Worm (Caenorhabditis elegans) whole organism, mixed stage, embryonic: ENCODE measurements around the gene F09B12.3.

Experiments
- blmp-1 ChIP-seq: fragments of 150-350 bp; optimal IDR thresholded peaks from 2 replicates; lab custom pipeline; 2014; ENCODE audit warnings: missing biosample characterization, missing genetic modification characterization
- snpc-4 ChIP-seq: fragments of 150-350 bp; optimal IDR thresholded peaks from 2 replicates; lab custom pipeline; 2014; ENCODE audit warnings: missing biosample characterization, missing genetic modification characterization
- sptf-1 ChIP-seq: sonication (generic microtip); optimal IDR thresholded peaks from 2 replicates; lab custom pipeline; 2017; ENCODE audit warnings: mild to moderate bottlenecking, missing genetic modification characterization, moderate library complexity, missing compliant biosample characterization
- zip-8 ChIP-seq: fragments of 150-350 bp; optimal IDR thresholded peaks from 2 replicates; lab custom pipeline; 2014; ENCODE audit warnings: missing biosample characterization, missing genetic modification characterization
- ztf-11 ChIP-seq: fragments of 150-350 bp; optimal IDR thresholded peaks from 2 replicates; lab custom pipeline; 2014; ENCODE audit warnings: missing biosample characterization, missing genetic modification characterization

DNA sequence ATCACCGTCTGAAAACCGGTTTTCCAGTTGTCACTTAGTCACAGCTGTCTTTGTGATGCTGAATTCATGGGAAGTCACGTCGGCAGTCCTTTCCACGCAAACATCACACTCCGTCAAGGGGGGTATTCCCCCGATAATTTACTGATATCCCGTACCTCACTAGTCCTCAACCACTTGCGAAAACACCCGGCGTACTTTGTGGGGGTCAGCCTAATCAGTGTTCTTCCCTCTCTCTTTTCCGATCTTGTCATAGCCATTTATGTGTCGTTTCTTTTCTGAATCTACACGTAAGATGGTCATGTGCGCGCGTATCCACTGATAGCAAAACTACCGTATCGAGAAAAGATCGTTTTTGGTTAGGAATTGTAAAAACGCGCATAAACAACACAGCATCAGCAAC is 18.3 kb downstream of the F09B12.3 start:
- no peak for TF ChIP-seq sptf-1
- no peak for TF ChIP-seq ztf-11
- no peak for TF ChIP-seq blmp-1
- no peak for TF ChIP-seq zip-8 (tag; lab: Kevin White, UChicago)
- TF ChIP-seq snpc-4 (tag; lab: Kevin White, UChicago) = no peak
